Fruit fly (Drosophila melanogaster) whole organism, wandering third instar larva: ENCODE results near the gene CG14650.
A peak's percentile ranks its signal among the peaks of the same experiment; 100 is the strongest.

ENCODE experiments used
- Abd-B ChIP-seq: fragments of >200 bp; optimal IDR thresholded peaks from 2 replicates; lab custom pipeline; 2017; ENCODE audit warnings: missing biosample characterization, missing genetic modification characterization
- CG32264 ChIP-seq: fragments of 200-800 bp; sonication (Bioruptor generic); optimal IDR thresholded peaks from 2 replicates; lab custom pipeline; 2016; ENCODE audit warnings: missing biosample characterization, missing genetic modification characterization
- CG9705 ChIP-seq: fragments of 200-800 bp; sonication (Bioruptor generic); optimal IDR thresholded peaks from 2 replicates; lab custom pipeline; 2018; ENCODE audit warnings: missing biosample characterization, mild to moderate bottlenecking, missing genetic modification characterization
- CrebA ChIP-seq: fragments of 200-800 bp; sonication (Bioruptor generic); optimal IDR thresholded peaks from 2 replicates; lab custom pipeline; 2016; ENCODE audit warnings: missing biosample characterization, mild to moderate bottlenecking, missing genetic modification characterization, borderline replicate concordance
- Dfd ChIP-seq: fragments of >200 bp; optimal IDR thresholded peaks from 2 replicates; lab custom pipeline; 2017; ENCODE audit warnings: missing biosample characterization, missing genetic modification characterization
- Dif ChIP-seq: fragments of 200-275, 200-300 bp; sonication (Bioruptor generic); optimal IDR thresholded peaks from 2 replicates; lab custom pipeline; 2018; ENCODE audit warnings: missing biosample characterization, missing genetic modification characterization; ENCODE audit not compliant: partially characterized antibody
- GATAd ChIP-seq: sonication (Bioruptor generic); optimal IDR thresholded peaks from 2 replicates; lab custom pipeline; 2016; ENCODE audit warnings: missing biosample characterization, missing genetic modification characterization
- HLH106 ChIP-seq: fragments of 200-800 bp; optimal IDR thresholded peaks from 3 replicates; lab custom pipeline; 2019; ENCODE audit warnings: missing biosample characterization, mild to moderate bottlenecking, missing genetic modification characterization, moderate library complexity
- Hnf4 ChIP-seq: fragments of 200-800 bp; sonication (Bioruptor generic); optimal IDR thresholded peaks from 2 replicates; lab custom pipeline; 2016; ENCODE audit warnings: missing biosample characterization, mild to moderate bottlenecking, missing genetic modification characterization
- Hr78 ChIP-seq: fragments of >200 bp; optimal IDR thresholded peaks from 2 replicates; lab custom pipeline; 2017; ENCODE audit warnings: missing biosample characterization, missing genetic modification characterization
- Hr83 ChIP-seq: fragments of 200-300 bp; sonication (Bioruptor generic); optimal IDR thresholded peaks from 2 replicates; lab custom pipeline; 2016; ENCODE audit warnings: missing biosample characterization, mild to moderate bottlenecking, missing genetic modification characterization, moderate library complexity; ENCODE audit not compliant: poor library complexity, severe bottlenecking
- Jra ChIP-seq: sonication (Bioruptor generic); optimal IDR thresholded peaks from 2 replicates; lab custom pipeline; 2016; ENCODE audit warnings: missing biosample characterization, missing genetic modification characterization
- Mio ChIP-seq: sonication (Bioruptor generic); optimal IDR thresholded peaks from 2 replicates; lab custom pipeline; 2016; ENCODE audit warnings: missing biosample characterization, missing genetic modification characterization
- Myc ChIP-seq: fragments of >200 bp; optimal IDR thresholded peaks from 2 replicates; lab custom pipeline; 2017
- N ChIP-seq: fragments of >200 bp; optimal IDR thresholded peaks from 2 replicates; lab custom pipeline; 2018; ENCODE audit warnings: missing biosample characterization, missing external identifiers, missing genetic modification characterization
- OdsH ChIP-seq: fragments of 200-800 bp; sonication (Bioruptor generic); optimal IDR thresholded peaks from 2 replicates; lab custom pipeline; 2016; ENCODE audit warnings: missing biosample characterization, mild to moderate bottlenecking, missing genetic modification characterization
- Rel ChIP-seq, 2 experiments: fragments of 200-800 bp; sonication (Bioruptor generic) in 1 of 2; optimal IDR thresholded peaks; 2 replicates in 1 of 2; 3 replicates in 1 of 2; lab custom pipeline; 2016 to 2019; ENCODE audit warnings: mild to moderate bottlenecking in 2 of 2, missing biosample characterization in 2 of 2, missing genetic modification characterization in 2 of 2, moderate library complexity in 1 of 2
- Sp1 ChIP-seq: fragments of 200-800 bp; sonication (Bioruptor generic); optimal IDR thresholded peaks from 3 replicates; lab custom pipeline; 2019; ENCODE audit warnings: missing biosample characterization, mild to moderate bottlenecking, missing genetic modification characterization, moderate library complexity
- Vsx2 ChIP-seq: fragments of 200-300, 225-300 bp; sonication (Bioruptor generic); optimal IDR thresholded peaks from 2 replicates; lab custom pipeline; 2018; ENCODE audit warnings: missing biosample characterization, missing genetic modification characterization; ENCODE audit not compliant: partially characterized antibody
- br ChIP-seq: fragments of 200-800 bp; sonication (Bioruptor generic); optimal IDR thresholded peaks from 2 replicates; lab custom pipeline; 2016; ENCODE audit warnings: missing biosample characterization, missing genetic modification characterization
- brk ChIP-seq: fragments of 200-800 bp; sonication (Bioruptor generic); optimal IDR thresholded peaks from 2 replicates; lab custom pipeline; 2016; ENCODE audit warnings: missing biosample characterization, mild to moderate bottlenecking, missing genetic modification characterization
- dl ChIP-seq, 2 experiments: fragments of 175-275, 200-275 bp in 1 of 2; fragments of 200-275 bp in 1 of 2; sonication (Bioruptor generic); optimal IDR thresholded peaks; lab custom pipeline; 2018; ENCODE audit warnings: mild to moderate bottlenecking in 2 of 2, missing biosample characterization in 2 of 2, missing genetic modification characterization in 2 of 2, moderate library complexity in 2 of 2; ENCODE audit not compliant: partially characterized antibody in 2 of 2, insufficient read depth in 1 of 2
- dmrt93B ChIP-seq: fragments of 200-800 bp; sonication (Bioruptor generic); optimal IDR thresholded peaks from 2 replicates; lab custom pipeline; 2018; ENCODE audit warnings: missing biosample characterization, mild to moderate bottlenecking, missing genetic modification characterization
- dsf ChIP-seq: sonication (Bioruptor generic); optimal IDR thresholded peaks from 2 replicates; lab custom pipeline; 2016; ENCODE audit warnings: missing biosample characterization, missing genetic modification characterization, borderline replicate concordance
- ey ChIP-seq: fragments of 200-800 bp; sonication (Bioruptor generic); optimal IDR thresholded peaks from 2 replicates; lab custom pipeline; 2016; ENCODE audit warnings: missing biosample characterization, missing genetic modification characterization
- foxo ChIP-seq, 2 experiments: fragments of 200-800 bp; sonication (Bioruptor generic); optimal IDR thresholded peaks; 2 replicates in 1 of 2; 3 replicates in 1 of 2; lab custom pipeline; 2016 to 2017; ENCODE audit warnings: missing biosample characterization in 2 of 2, missing genetic modification characterization in 2 of 2
- fru ChIP-seq: fragments of 200-800 bp; sonication (Bioruptor generic); optimal IDR thresholded peaks from 3 replicates; lab custom pipeline; 2016; ENCODE audit warnings: missing biosample characterization, mild to moderate bottlenecking, missing genetic modification characterization
- h ChIP-seq: fragments of 200-800 bp; sonication (Bioruptor generic); optimal IDR thresholded peaks from 3 replicates; lab custom pipeline; 2016; ENCODE audit warnings: missing biosample characterization, mild to moderate bottlenecking, missing genetic modification characterization
- jim ChIP-seq: fragments of 175-275, 200-325 bp; sonication (Bioruptor generic); optimal IDR thresholded peaks from 2 replicates; lab custom pipeline; 2016; ENCODE audit warnings: missing biosample characterization, mild to moderate bottlenecking, missing genetic modification characterization
- lola ChIP-seq: fragments of >200 bp; optimal IDR thresholded peaks from 2 replicates; lab custom pipeline; 2017; ENCODE audit warnings: missing biosample characterization, missing genetic modification characterization
- pan ChIP-seq: fragments of >200 bp; optimal IDR thresholded peaks from 2 replicates; lab custom pipeline; 2017
- psq ChIP-seq: fragments of 200-800 bp; sonication (Bioruptor generic); optimal IDR thresholded peaks from 3 replicates; lab custom pipeline; 2017; ENCODE audit warnings: missing biosample characterization, mild to moderate bottlenecking, missing genetic modification characterization, moderate library complexity
- rgr ChIP-seq: fragments of 200-800 bp; sonication (Bioruptor generic); optimal IDR thresholded peaks from 3 replicates; lab custom pipeline; 2016; ENCODE audit warnings: missing biosample characterization, mild to moderate bottlenecking, missing genetic modification characterization
- sage ChIP-seq: fragments of 200-800 bp; sonication (Bioruptor generic); optimal IDR thresholded peaks from 2 replicates; lab custom pipeline; 2016; ENCODE audit warnings: missing biosample characterization, mild to moderate bottlenecking, missing genetic modification characterization
- sv ChIP-seq: fragments of 200-800 bp; sonication (Bioruptor generic); optimal IDR thresholded peaks from 3 replicates; lab custom pipeline; 2016; ENCODE audit warnings: missing biosample characterization, missing genetic modification characterization
- tai ChIP-seq: sonication (Bioruptor generic); optimal IDR thresholded peaks from 2 replicates; lab custom pipeline; 2016; ENCODE audit warnings: missing biosample characterization, missing genetic modification characterization
- usp ChIP-seq: fragments of >200 bp; optimal IDR thresholded peaks from 2 replicates; lab custom pipeline; 2017; ENCODE audit warnings: missing biosample characterization, missing genetic modification characterization
- woc ChIP-seq: sonication (Bioruptor generic); optimal IDR thresholded peaks from 2 replicates; lab custom pipeline; 2016; ENCODE audit warnings: missing biosample characterization, mild to moderate bottlenecking, missing genetic modification characterization

Gene CG14650

dm6 chr3R:4397403-4398079, 39.6 kb upstream of the CG14650 start, which contains the start of gene CG9855:
TSS of gene CG9855 (minus strand) at chr3R:4397875.
- no peak for TF ChIP-seq Rel (GFP tag; optimal IDR thresholded peaks at IDR 0.05; lab: Kevin White, UChicago)
- peak; percentile 92 for TF ChIP-seq Rel (tag; optimal IDR thresholded peaks at IDR 0.05; lab: Kevin White, UChicago)
- peak; percentile 4 for TF ChIP-seq h (GFP tag; lab: Kevin White, UChicago)
- TF ChIP-seq pan = no peak
- peak; percentile 6 for TF ChIP-seq woc (GFP tag; lab: Kevin White, UChicago)
- TF ChIP-seq, all 38 proteins: peak for 3

dm6 chr3R:4399810-4400496, 37.2 kb upstream of the CG14650 start:
- TF ChIP-seq N (peak; percentile 88), rgr (GFP tag; lab: Kevin White, UChicago) (no peak), h (GFP tag; lab: Kevin White, UChicago) (peak; percentile 11), Rel (GFP tag; optimal IDR thresholded peaks at IDR 0.05; lab: Kevin White, UChicago) (no peak), Rel (tag; optimal IDR thresholded peaks at IDR 0.05; lab: Kevin White, UChicago) (no peak), GATAd (GFP tag; lab: Kevin White, UChicago) (no peak), Vsx2 (GFP tag; lab: Kevin White, UChicago) (no peak), CG32264 (GFP tag; lab: Kevin White, UChicago) (no peak), Hnf4 (GFP tag; lab: Kevin White, UChicago) (no peak), Dfd (GFP tag; lab: Kevin White, UChicago) (no peak), dl (GFP tag; optimal IDR thresholded peaks at IDR 0.05; lab: Kevin White, UChicago; ENCODE audit: insufficient read depth in 1 of 2, partially characterized antibody in 2 of 2) (no peak), br (GFP tag; lab: Kevin White, UChicago) (no peak), dsf (GFP tag; lab: Kevin White, UChicago) (no peak), CrebA (GFP tag; lab: Kevin White, UChicago) (no peak), woc (GFP tag; lab: Kevin White, UChicago) (peak; percentile 62), Hr83 (GFP tag; lab: Kevin White, UChicago) (no peak), usp (no peak), CG9705 (GFP tag; lab: Kevin White, UChicago) (no peak), foxo (GFP tag; optimal IDR thresholded peaks at IDR 0.05; lab: Kevin White, UChicago) (no peak), tai (GFP tag; lab: Kevin White, UChicago) (no peak), Mio (no peak), fru (no peak), jim (no peak), dmrt93B (GFP tag; lab: Kevin White, UChicago) (peak; percentile 16), sv (GFP tag; lab: Kevin White, UChicago) (no peak), Jra (GFP tag; lab: Kevin White, UChicago) (no peak), lola (GFP tag; lab: Kevin White, UChicago) (no peak), Sp1 (GFP tag; lab: Kevin White, UChicago) (no peak), psq (GFP tag; lab: Kevin White, UChicago) (peak; percentile 65), Hr78 (peak; percentile 67), Abd-B (GFP tag; lab: Kevin White, UChicago) (peak; percentile 48), brk (GFP tag; lab: Kevin White, UChicago) (no peak), OdsH (no peak), Myc (lab: Kevin White, UChicago) (no peak), ey (GFP tag; lab: Kevin White, UChicago) (no peak), pan (no peak), Dif (no peak), HLH106 (tag; lab: Kevin White, UChicago) (peak; percentile 28), sage (GFP tag; lab: Kevin White, UChicago) (no peak)
